Fruit fly (Drosophila melanogaster) whole organism, embryonic: ENCODE measurements around the gene Sodq.

Source experiments
- CG34422 ChIP-seq: fragments of 200-800 bp; sonication (Bioruptor generic); IDR thresholded peaks from 3 replicates; pipeline ENCODE4 v1.3.6; 2022; ENCODE audit warnings: missing biosample characterization, missing genetic modification characterization
- bbx ChIP-seq: fragments of 200-800 bp; sonication (Bioruptor generic); IDR thresholded peaks from 2 replicates; pipeline ENCODE4 v1.3.6; 2022; ENCODE audit warnings: missing biosample characterization, missing genetic modification characterization; ENCODE audit not compliant: partially characterized antibody
- croc ChIP-seq: fragments of 200-800 bp; sonication (Bioruptor generic); conservative IDR thresholded peaks from 3 replicates; pipeline ENCODE4 v1.3.6; 2022; ENCODE audit warnings: missing biosample characterization, missing genetic modification characterization
- dysf ChIP-seq: fragments of 200-800 bp; sonication (Bioruptor generic); IDR thresholded peaks from 3 replicates; pipeline ENCODE4 v1.3.6; 2022; ENCODE audit warnings: missing biosample characterization, missing genetic modification characterization
- gfzf ChIP-seq: fragments of 200-800 bp; sonication (Bioruptor generic); optimal IDR thresholded peaks from 2 replicates; lab custom pipeline; 2016; ENCODE audit warnings: missing biosample characterization, mild to moderate bottlenecking, missing genetic modification characterization, moderate library complexity
- kah ChIP-seq: fragments of 200-800 bp; sonication (Bioruptor generic); optimal IDR thresholded peaks from 2 replicates; lab custom pipeline; 2018; ENCODE audit warnings: missing biosample characterization, mild to moderate bottlenecking, missing genetic modification characterization
- nau ChIP-seq: fragments of 200-800 bp; sonication (Bioruptor generic); optimal IDR thresholded peaks from 3 replicates; lab custom pipeline; 2017; ENCODE audit warnings: missing biosample characterization, mild to moderate bottlenecking, missing genetic modification characterization, missing genetic modification reagents
- sens ChIP-seq: fragments of 200-800 bp; sonication (Bioruptor generic); peaks from one replicate; lab custom pipeline; 2016; ENCODE audit warnings: missing biosample characterization, missing genetic modification characterization

DNA sequence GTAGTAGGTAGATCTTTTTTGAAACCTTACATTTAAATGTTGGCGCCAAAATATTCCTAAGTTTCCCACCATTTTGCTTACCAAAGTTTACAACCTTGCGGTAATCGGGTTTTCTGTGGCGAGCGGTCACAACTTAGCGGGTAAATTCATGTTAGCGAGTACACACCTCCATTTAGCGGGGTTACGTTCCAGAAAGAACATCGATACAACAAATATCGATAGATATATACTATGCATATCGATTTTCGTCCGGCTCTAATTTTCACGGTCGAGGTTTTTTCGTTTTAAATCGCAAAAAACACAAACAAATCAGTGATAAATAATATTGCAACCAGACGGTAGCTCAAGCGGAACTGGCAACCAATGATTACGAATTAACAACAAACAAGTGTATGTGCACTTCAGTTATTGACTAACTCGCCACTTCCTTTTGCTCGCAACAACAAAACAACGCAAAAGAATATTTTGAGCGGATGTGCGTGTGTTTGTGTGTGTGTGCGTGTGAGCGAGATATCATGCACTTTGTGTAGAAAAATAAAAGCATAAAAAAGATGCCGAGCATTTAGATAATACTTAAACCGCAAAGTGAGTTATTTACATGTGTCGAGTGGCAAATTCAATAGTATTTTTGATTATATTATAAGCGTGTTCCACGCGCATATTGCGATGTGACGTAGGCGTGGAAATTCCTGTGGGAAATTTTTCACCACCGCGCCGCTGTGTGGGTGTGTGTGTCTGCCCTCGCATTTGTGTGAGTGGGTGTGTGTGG is 7.1 kb upstream of the Sodq start, which contains the start of gene Lnk:
- TF ChIP-seq bbx (GFP tag; lab: Robert Waterston, UW), result peak; percentile 95
- TF ChIP-seq kah (GFP tag; lab: Kevin White, UChicago), result no peak
- peak; percentile 69 for TF ChIP-seq sens
- peak; percentile 43 for TF ChIP-seq nau (GFP tag; lab: Kevin White, UChicago)
- TF ChIP-seq dysf (GFP tag; lab: Robert Waterston, UW), result no peak
- peak; percentile 76 for TF ChIP-seq gfzf
- no peak for TF ChIP-seq croc (GFP tag; lab: Robert Waterston, UW)
- no peak for TF ChIP-seq CG34422 (GFP tag; lab: Robert Waterston, UW)
